Worm (Caenorhabditis elegans): Measurements from ENCODE around the gene skr-21.

Gene skr-21

DNA sequence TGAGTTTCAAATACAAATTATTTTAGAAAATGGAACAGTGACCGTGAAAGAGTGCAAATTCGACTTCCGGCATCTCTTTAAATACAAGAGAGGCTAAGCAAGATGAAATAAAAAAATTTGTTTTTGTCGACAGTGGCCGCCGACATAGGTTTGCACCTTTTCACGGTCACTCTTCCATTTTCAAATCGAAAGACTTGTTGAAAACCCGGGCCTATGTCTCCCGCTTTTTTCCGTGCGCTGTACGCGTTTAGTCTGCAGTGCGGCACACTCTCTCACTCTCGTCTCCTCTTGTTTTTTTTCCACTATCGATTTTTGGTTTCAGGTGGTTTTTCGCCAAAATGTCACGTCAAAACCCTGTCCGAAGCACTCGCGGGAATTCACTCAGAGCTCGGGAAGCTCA, 18.6 kb upstream of the skr-21 start, which contains the start of gene hpl-1:
hpl-1 (plus strand) TSS at position 301 of the 400 bp plus-strand sequence.
- no peak for TF ChIP-seq tra-4 (tag; optimal IDR thresholded peaks at IDR 0.05)
- no peak for TF ChIP-seq ceh-36 (tag; optimal IDR thresholded peaks at IDR 0.05)
- no peak for TF ChIP-seq tbx-11 (GFP tag; IDR thresholded peaks at IDR 0.05)
- TF ChIP-seq ets-7 (tag; optimal IDR thresholded peaks at IDR 0.05): no peak
- TF ChIP-seq hnd-1 (tag; optimal IDR thresholded peaks at IDR 0.05): no peak
- TF ChIP-seq pes-1 (GFP tag; IDR thresholded peaks at IDR 0.05): no peak
- no peak for TF ChIP-seq hmg-4 (GFP tag; optimal IDR thresholded peaks at IDR 0.05)
- no peak for TF ChIP-seq tbx-37 (GFP tag; conservative IDR thresholded peaks at IDR 0.05)
- TF ChIP-seq F13C5.2 (tag; optimal IDR thresholded peaks at IDR 0.05): no peak
- TF ChIP-seq hmbx-1 (tag; optimal IDR thresholded peaks at IDR 0.05): no peak
- no peak for TF ChIP-seq B0310.2 (tag; optimal IDR thresholded peaks at IDR 0.05)
- no peak for TF ChIP-seq scrt-1 (GFP tag; IDR thresholded peaks at IDR 0.05)
- TF ChIP-seq sea-1 (GFP tag; conservative IDR thresholded peaks at IDR 0.05): no peak
- TF ChIP-seq flt-1 (GFP tag; IDR thresholded peaks at IDR 0.05): no peak
- TF ChIP-seq ama-1 (optimal IDR thresholded peaks at IDR 0.05): no peak
- TF ChIP-seq aly-1 (tag; optimal IDR thresholded peaks at IDR 0.05): no peak

DNA sequence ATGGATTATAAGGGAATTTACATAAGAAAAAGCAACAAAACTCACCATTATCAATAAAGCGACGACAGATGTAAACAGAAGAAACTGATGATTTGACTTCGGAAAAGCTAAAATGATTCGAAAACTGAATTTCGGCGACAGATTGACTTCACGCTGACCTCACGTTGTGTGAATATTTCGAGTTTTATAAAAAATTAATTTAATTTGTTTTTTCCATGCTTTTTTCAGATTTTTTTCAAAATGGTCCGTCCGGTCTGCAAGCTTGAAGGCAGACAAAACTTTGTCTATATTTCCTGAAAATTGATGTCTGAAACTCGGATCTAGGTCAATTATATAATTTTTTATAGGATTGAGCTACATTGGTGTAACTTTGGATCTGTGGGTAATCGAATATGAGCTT, 15.8 kb upstream of the skr-21 start, which contains the start of gene K08H2.5:
K08H2.5 (minus strand) TSS at position 101 of the 400 bp plus-strand sequence.
- no peak for TF ChIP-seq hmg-4 (GFP tag; optimal IDR thresholded peaks at IDR 0.05)
- no peak for TF ChIP-seq ceh-36 (tag; optimal IDR thresholded peaks at IDR 0.05)
- no peak for TF ChIP-seq pes-1 (GFP tag; IDR thresholded peaks at IDR 0.05)
- no peak for TF ChIP-seq aly-1 (tag; optimal IDR thresholded peaks at IDR 0.05)
- TF ChIP-seq F13C5.2 (tag; optimal IDR thresholded peaks at IDR 0.05): no peak
- no peak for TF ChIP-seq hnd-1 (tag; optimal IDR thresholded peaks at IDR 0.05)
- no peak for TF ChIP-seq ama-1 (optimal IDR thresholded peaks at IDR 0.05)
- TF ChIP-seq tra-4 (tag; optimal IDR thresholded peaks at IDR 0.05): no peak
- TF ChIP-seq flt-1 (GFP tag; IDR thresholded peaks at IDR 0.05): no peak
- no peak for TF ChIP-seq tbx-37 (GFP tag; conservative IDR thresholded peaks at IDR 0.05)
- TF ChIP-seq scrt-1 (GFP tag; IDR thresholded peaks at IDR 0.05): no peak
- TF ChIP-seq ets-7 (tag; optimal IDR thresholded peaks at IDR 0.05): no peak
- no peak for TF ChIP-seq ceh-13 (GFP tag; optimal IDR thresholded peaks at IDR 0.05)
- no peak for TF ChIP-seq B0310.2 (tag; optimal IDR thresholded peaks at IDR 0.05)
- TF ChIP-seq hmbx-1 (tag; optimal IDR thresholded peaks at IDR 0.05): no peak
- TF ChIP-seq sea-1 (GFP tag; conservative IDR thresholded peaks at IDR 0.05): no peak
- TF ChIP-seq tbx-11 (GFP tag; IDR thresholded peaks at IDR 0.05): no peak

DNA sequence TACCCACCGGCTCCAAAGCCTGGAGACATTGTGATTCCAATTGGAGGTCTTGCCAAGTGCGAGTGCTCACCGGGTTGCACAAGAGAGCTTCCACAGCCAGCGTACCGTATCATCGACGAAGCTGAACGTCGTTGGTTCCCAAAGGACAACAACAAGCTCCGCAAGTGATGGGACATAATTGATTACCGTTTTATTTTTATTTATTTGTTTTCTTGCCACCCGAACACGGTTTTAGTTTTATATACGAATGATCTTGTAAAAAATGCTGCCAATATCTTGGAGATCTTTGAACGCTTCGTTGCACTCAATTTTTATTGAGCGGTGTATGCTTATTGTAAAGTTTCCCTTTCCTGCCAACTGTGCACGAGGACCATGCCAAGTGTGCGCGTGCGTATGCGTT, 11.7 kb upstream of the skr-21 start, which contains the start of gene K08H2.4:
K08H2.4 (plus strand) TSS at position 301 of the 400 bp plus-strand sequence.
- TF ChIP-seq hmg-4 (GFP tag; optimal IDR thresholded peaks at IDR 0.05) (no peak), ets-7 (tag; optimal IDR thresholded peaks at IDR 0.05) (no peak), F13C5.2 (tag; optimal IDR thresholded peaks at IDR 0.05) (no peak), pes-1 (GFP tag; IDR thresholded peaks at IDR 0.05) (no peak), hmbx-1 (tag; optimal IDR thresholded peaks at IDR 0.05) (no peak), B0310.2 (tag; optimal IDR thresholded peaks at IDR 0.05) (no peak), tbx-37 (GFP tag; conservative IDR thresholded peaks at IDR 0.05) (no peak), ceh-36 (tag; optimal IDR thresholded peaks at IDR 0.05) (no peak), tbx-11 (GFP tag; IDR thresholded peaks at IDR 0.05) (no peak), flt-1 (GFP tag; IDR thresholded peaks at IDR 0.05) (no peak), ama-1 (optimal IDR thresholded peaks at IDR 0.05) (no peak), aly-1 (tag; optimal IDR thresholded peaks at IDR 0.05) (no peak), scrt-1 (GFP tag; IDR thresholded peaks at IDR 0.05) (no peak), hnd-1 (tag; optimal IDR thresholded peaks at IDR 0.05) (no peak)

DNA sequence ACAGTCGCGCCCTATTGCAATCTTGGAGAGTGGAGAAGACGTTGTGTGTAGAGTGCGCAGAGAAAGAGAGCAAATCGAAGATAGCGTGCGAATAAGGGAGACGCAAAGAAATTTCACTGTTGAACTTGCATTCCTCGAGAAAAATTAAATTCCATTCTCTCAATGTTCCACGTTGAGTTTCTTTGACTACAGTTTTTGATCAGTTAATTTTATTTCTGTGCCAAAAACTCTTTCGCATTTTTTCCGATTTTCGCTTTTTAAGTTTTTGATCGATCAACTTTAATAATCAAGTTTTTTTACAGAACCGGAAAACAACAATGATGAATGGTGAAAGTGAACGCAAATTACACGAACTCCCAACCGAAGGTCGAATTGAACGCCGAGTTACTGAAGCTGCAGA, 10.6 kb upstream of the skr-21 start, which contains the start of gene K08H2.3:
K08H2.3 (plus strand) TSS at position 301 of the 400 bp plus-strand sequence.
- TF ChIP-seq ceh-36 (tag; optimal IDR thresholded peaks at IDR 0.05): no peak
- TF ChIP-seq F13C5.2 (tag; optimal IDR thresholded peaks at IDR 0.05): no peak
- TF ChIP-seq tbx-11 (GFP tag; IDR thresholded peaks at IDR 0.05): no peak
- no peak for TF ChIP-seq tbx-37 (GFP tag; conservative IDR thresholded peaks at IDR 0.05)
- TF ChIP-seq tra-4 (tag; optimal IDR thresholded peaks at IDR 0.05): no peak
- no peak for TF ChIP-seq pes-1 (GFP tag; IDR thresholded peaks at IDR 0.05)
- TF ChIP-seq flt-1 (GFP tag; IDR thresholded peaks at IDR 0.05): no peak
- no peak for TF ChIP-seq hnd-1 (tag; optimal IDR thresholded peaks at IDR 0.05)
- no peak for TF ChIP-seq hmg-4 (GFP tag; optimal IDR thresholded peaks at IDR 0.05)
- no peak for TF ChIP-seq scrt-1 (GFP tag; IDR thresholded peaks at IDR 0.05)

DNA sequence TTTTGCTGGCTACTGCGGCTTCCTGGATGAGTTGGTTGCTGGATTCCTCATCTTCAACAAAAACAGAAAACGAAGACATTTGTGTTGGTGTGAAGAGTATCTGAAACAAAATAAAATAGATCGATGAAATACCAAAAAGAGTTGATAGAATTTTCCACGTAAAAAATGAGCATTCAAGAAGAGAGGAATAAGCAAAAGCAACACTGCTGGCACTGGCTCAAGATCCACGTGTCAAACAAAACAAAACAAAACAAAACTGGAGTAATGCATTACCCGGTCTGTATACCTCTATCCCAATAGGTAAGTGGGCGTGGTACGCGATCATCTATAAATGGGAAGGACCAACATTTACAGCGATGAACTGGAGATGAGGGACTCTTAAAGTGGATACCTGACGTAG, 8.4 kb upstream of the skr-21 start, which contains the start of gene K08H2.2:
K08H2.2 (minus strand) TSS at position 101 of the 400 bp plus-strand sequence.
- TF ChIP-seq ceh-13 (GFP tag; optimal IDR thresholded peaks at IDR 0.05): no peak
- no peak for TF ChIP-seq tra-4 (tag; optimal IDR thresholded peaks at IDR 0.05)
- no peak for TF ChIP-seq ceh-36 (tag; optimal IDR thresholded peaks at IDR 0.05)

DNA sequence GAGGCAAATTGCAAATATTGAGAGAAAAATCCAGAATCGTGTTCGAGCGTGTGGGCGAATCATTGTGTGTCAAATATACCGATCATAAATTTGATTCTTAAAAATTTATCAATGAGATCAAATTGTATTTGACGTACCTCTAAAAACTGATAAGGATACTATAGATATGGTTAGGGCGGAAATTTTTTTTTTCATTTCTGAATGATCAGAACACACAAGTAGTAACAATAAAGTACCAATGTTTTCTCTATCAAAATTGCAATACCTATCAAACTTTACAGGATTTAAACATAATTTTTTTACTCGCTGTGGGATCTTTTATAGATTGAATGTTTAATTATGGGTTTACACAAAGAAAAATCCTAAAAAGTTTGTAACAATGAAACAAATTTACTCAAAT, 5.8 kb upstream of the skr-21 start, which contains the start of gene bgnt-1.5:
bgnt-1.5 (minus strand) TSS at position 101 of the 400 bp plus-strand sequence.
- TF ChIP-seq ceh-13 (GFP tag; optimal IDR thresholded peaks at IDR 0.05) (no peak), F13C5.2 (tag; optimal IDR thresholded peaks at IDR 0.05) (no peak), pes-1 (GFP tag; IDR thresholded peaks at IDR 0.05) (no peak), tbx-11 (GFP tag; IDR thresholded peaks at IDR 0.05) (no peak)

DNA sequence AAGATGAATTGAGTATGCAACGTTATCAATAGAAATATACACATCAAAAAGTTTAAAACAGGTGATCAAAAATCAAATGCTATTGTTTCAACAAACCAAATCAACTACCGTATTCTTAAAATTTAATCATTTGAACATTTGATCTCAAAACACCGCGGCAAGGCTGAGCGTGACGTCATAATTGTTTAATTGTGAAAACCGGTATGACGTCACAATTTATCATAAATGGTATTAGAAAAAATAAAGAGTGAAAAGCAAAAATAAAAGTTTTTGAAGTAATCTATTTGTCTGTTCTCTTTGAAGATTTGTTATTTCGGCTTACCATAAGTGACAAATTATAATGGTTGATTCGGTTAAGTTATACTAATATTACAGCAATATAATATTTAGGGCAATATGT, 1.3 kb upstream of the skr-21 start:
- TF ChIP-seq ceh-36 (tag; optimal IDR thresholded peaks at IDR 0.05): no peak
- no peak for TF ChIP-seq tbx-37 (GFP tag; conservative IDR thresholded peaks at IDR 0.05)
- TF ChIP-seq tbx-11 (GFP tag; IDR thresholded peaks at IDR 0.05): no peak
- no peak for TF ChIP-seq hmbx-1 (tag; optimal IDR thresholded peaks at IDR 0.05)
- TF ChIP-seq ama-1 (optimal IDR thresholded peaks at IDR 0.05): no peak
- no peak for TF ChIP-seq aly-1 (tag; optimal IDR thresholded peaks at IDR 0.05)
- no peak for TF ChIP-seq ets-7 (tag; optimal IDR thresholded peaks at IDR 0.05)

All from whole organism, early embryonic.